Worm (Caenorhabditis elegans): ENCODE results near the gene coq-2.
A peak's percentile ranks its signal among the peaks of the same experiment; 100 is the strongest.

Gene coq-2

ce11 chrIII:6985125-6985524 lies 49.4 kb downstream of the coq-2 start:
- TF ChIP-seq nhr-19 (GFP tag; conservative IDR thresholded peaks at IDR 0.05) (peak; percentile 42), C04F5.9 (tag; optimal IDR thresholded peaks at IDR 0.05) (peak; percentile 84), isw-1 (GFP tag; IDR thresholded peaks at IDR 0.05) (peak; percentile 23; the same call in 1 of the 2 replicates)

ce11 chrIII:6988060-6988459 lies 52.3 kb downstream of the coq-2 start:
- peak; percentile 18 for TF ChIP-seq mep-1 (tag; optimal IDR thresholded peaks at IDR 0.05)
- no peak for TF ChIP-seq ceh-88 (GFP tag; IDR thresholded peaks at IDR 0.05)
- no peak for TF ChIP-seq nhr-28 (tag; optimal IDR thresholded peaks at IDR 0.05)
- TF ChIP-seq fkh-8 (tag; optimal IDR thresholded peaks at IDR 0.05): no peak
- peak; percentile 39 for TF ChIP-seq ztf-4 (tag; optimal IDR thresholded peaks at IDR 0.05)
- peak in 1 of 2 experiments; percentile 12 for TF ChIP-seq mdl-1 (tag; optimal IDR thresholded peaks at IDR 0.05)
- TF ChIP-seq fkh-10 (GFP tag; optimal IDR thresholded peaks at IDR 0.05): no peak
- TF ChIP-seq egl-13 (tag; optimal IDR thresholded peaks at IDR 0.05): no peak
- TF ChIP-seq ets-5 (GFP tag; IDR thresholded peaks at IDR 0.05): no peak
- TF ChIP-seq snu-23 (GFP tag; optimal IDR thresholded peaks at IDR 0.05): peak; percentile 73
- peak; percentile 16 for TF ChIP-seq sup-37 (GFP tag; optimal IDR thresholded peaks at IDR 0.05)
- TF ChIP-seq nhr-19 (GFP tag; conservative IDR thresholded peaks at IDR 0.05): peak; percentile 84
- TF ChIP-seq lin-14 (GFP tag; optimal IDR thresholded peaks at IDR 0.05): peak; percentile 88
- peak; percentile 63 to 89 for TF ChIP-seq lsy-2 (tag; optimal IDR thresholded peaks at IDR 0.05)
- no peak for TF ChIP-seq nhr-77 (tag; optimal IDR thresholded peaks at IDR 0.05)
- TF ChIP-seq nhr-12 (tag; optimal IDR thresholded peaks at IDR 0.05): no peak
- peak; percentile 86 for TF ChIP-seq lin-39 (tag; optimal IDR thresholded peaks at IDR 0.05)
- no peak for TF ChIP-seq ztf-11 (tag; optimal IDR thresholded peaks at IDR 0.05)
- peak; percentile 42 for TF ChIP-seq nhr-47 (tag; optimal IDR thresholded peaks at IDR 0.05)
- TF ChIP-seq nhr-11 (tag; optimal IDR thresholded peaks at IDR 0.05): no peak
- no peak for TF ChIP-seq unc-98 (GFP tag; IDR thresholded peaks at IDR 0.05)
- peak; percentile 43 for TF ChIP-seq swsn-7 (tag; optimal IDR thresholded peaks at IDR 0.05)
- no peak for TF ChIP-seq unc-30 (tag; optimal IDR thresholded peaks at IDR 0.05)
- TF ChIP-seq nhr-71 (tag; optimal IDR thresholded peaks at IDR 0.05): peak; percentile 93
- no peak for TF ChIP-seq ama-1 (optimal IDR thresholded peaks at IDR 0.05)
- no peak for TF ChIP-seq nhr-76 (tag; optimal IDR thresholded peaks at IDR 0.05)
- peak; percentile 32 for TF ChIP-seq C16A3.4 (tag; optimal IDR thresholded peaks at IDR 0.05)
- peak; percentile 57 for TF ChIP-seq dsc-1 (tag; optimal IDR thresholded peaks at IDR 0.05)
- TF ChIP-seq vab-15 (tag; optimal IDR thresholded peaks at IDR 0.05): peak; percentile 93
- TF ChIP-seq ceh-90 (tag; optimal IDR thresholded peaks at IDR 0.05): no peak
- TF ChIP-seq nhr-85 (tag): no peak
- no peak for TF ChIP-seq nhr-90 (tag; optimal IDR thresholded peaks at IDR 0.05; ENCODE audit: poor library complexity)
- TF ChIP-seq isw-1 (GFP tag; IDR thresholded peaks at IDR 0.05): no peak
- no peak for TF ChIP-seq grh-1 (GFP tag; IDR thresholded peaks at IDR 0.05)
- peak; percentile 65 for TF ChIP-seq unc-130 (tag; optimal IDR thresholded peaks at IDR 0.05)
- TF ChIP-seq nhr-20 (tag; optimal IDR thresholded peaks at IDR 0.05): peak; percentile 52
- peak; percentile 57 for TF ChIP-seq tbx-2 (tag; optimal IDR thresholded peaks at IDR 0.05)
- TF ChIP-seq rnt-1 (tag; optimal IDR thresholded peaks at IDR 0.05): peak; percentile 63
- no peak for TF ChIP-seq sox-4 (tag; optimal IDR thresholded peaks at IDR 0.05)
- peak in 1 of 2 experiments; percentile 22 for TF ChIP-seq lin-35 (GFP tag; optimal IDR thresholded peaks at IDR 0.05)
- TF ChIP-seq ceh-8 (GFP tag; optimal IDR thresholded peaks at IDR 0.05): no peak
- TF ChIP-seq dpl-1 (GFP tag; optimal IDR thresholded peaks at IDR 0.05): no peak
- TF ChIP-seq skn-1 (tag; optimal IDR thresholded peaks at IDR 0.05): no peak
- TF ChIP-seq mef-2 (tag; optimal IDR thresholded peaks at IDR 0.05): peak; percentile 61
- no peak for TF ChIP-seq mab-9 (GFP tag; IDR thresholded peaks at IDR 0.05)
- TF ChIP-seq C04F5.9 (tag; optimal IDR thresholded peaks at IDR 0.05): peak; percentile 75
- peak; percentile 30 for TF ChIP-seq xbp-1 (tag; optimal IDR thresholded peaks at IDR 0.05)
- TF ChIP-seq pax-3 (tag; optimal IDR thresholded peaks at IDR 0.05): no peak
- no peak for TF ChIP-seq snpc-4 (tag; optimal IDR thresholded peaks at IDR 0.05)
- TF ChIP-seq efl-1 (optimal IDR thresholded peaks at IDR 0.05): peak; percentile 11 to 35
- TF ChIP-seq efl-1 (GFP tag; optimal IDR thresholded peaks at IDR 0.05 in 1 of 2): no peak
- peak; percentile 3 for TF ChIP-seq fkh-4 (tag; optimal IDR thresholded peaks at IDR 0.05; ENCODE audit: borderline replicate concordance)

Measured in whole organism, L1 larva.